Worm (Caenorhabditis elegans) whole organism, young adult: Measurements from ENCODE around the gene set-22.

Experiments used
- C17E4.6 ChIP-seq: fragments of 200-800 bp; sonication (Bioruptor generic); IDR thresholded peaks from 2 replicates; pipeline ENCODE4 v1.3.6; 2022; ENCODE audit warnings: missing genetic modification reagents, missing genetic modification characterization, missing compliant biosample characterization
- F49E8.2 ChIP-seq: sonication (generic microtip); optimal IDR thresholded peaks from 3 replicates; lab custom pipeline; 2017; ENCODE audit warnings: missing genetic modification characterization, mild to moderate bottlenecking, missing compliant biosample characterization, antibody characterized with exemption, moderate library complexity; ENCODE audit not compliant: insufficient read depth
- ama-1 ChIP-seq, 3 experiments: fragments of 150-350 bp in 1 of 3; sonication (generic microtip) in 2 of 3; optimal IDR thresholded peaks; 2 replicates each; lab custom pipeline; 2014 to 2018; ENCODE audit warnings: missing biosample characterization in 2 of 3, missing genetic modification characterization in 2 of 3, missing genetic modification reagents in 2 of 3
- dpl-1 ChIP-seq: fragments of 150-350 bp; optimal IDR thresholded peaks from 2 replicates; lab custom pipeline; 2014; ENCODE audit warnings: missing biosample characterization, missing genetic modification reagents, missing genetic modification characterization
- ets-4 ChIP-seq: fragments of 200-800 bp; sonication (Bioruptor generic); optimal IDR thresholded peaks from 2 replicates; lab custom pipeline; 2018; ENCODE audit warnings: mild to moderate bottlenecking, missing genetic modification characterization, missing compliant biosample characterization
- fkh-3 ChIP-seq: sonication (generic microtip); optimal IDR thresholded peaks from 2 replicates; lab custom pipeline; 2016; ENCODE audit warnings: mild to moderate bottlenecking, missing genetic modification characterization, missing compliant biosample characterization
- hrde-1 ChIP-seq: sonication (generic microtip); optimal IDR thresholded peaks from 2 replicates; lab custom pipeline; 2016; ENCODE audit warnings: missing genetic modification characterization, mild to moderate bottlenecking, missing compliant biosample characterization, moderate library complexity, missing genotype, missing genetic modification reagents, borderline replicate concordance
- nfyb-1 ChIP-seq: fragments of 200-800 bp; sonication (Bioruptor generic); IDR thresholded peaks from 2 replicates; pipeline ENCODE4 v1.3.6; 2022; ENCODE audit warnings: missing genetic modification reagents, missing genetic modification characterization, missing compliant biosample characterization
- pha-4 ChIP-seq: fragments of 150-350 bp; sonication (generic microtip); optimal IDR thresholded peaks from 2 replicates; lab custom pipeline; 2014; ENCODE audit warnings: missing biosample characterization, missing genetic modification reagents, missing genetic modification characterization
- rpc-1 ChIP-seq, 2 experiments: fragments of 150-350 bp in 1 of 2; sonication (generic microtip) in 1 of 2; optimal IDR thresholded peaks; 2 replicates each; lab custom pipeline; 2014 to 2018; ENCODE audit warnings: missing biosample characterization in 1 of 2, missing genetic modification characterization in 1 of 2, missing genetic modification reagents in 1 of 2, missing genotype in 1 of 2
- snpc-4 ChIP-seq, 5 experiments: fragments of 150-350 bp in 1 of 5; sonication (generic microtip) in 4 of 5; optimal IDR thresholded peaks; 2 replicates each; lab custom pipeline; 2014 to 2018; ENCODE audit warnings: missing genetic modification characterization in 5 of 5, missing biosample characterization in 3 of 5, antibody characterized with exemption in 2 of 5, mild to moderate bottlenecking in 2 of 5, missing compliant biosample characterization in 2 of 5, missing genotype in 2 of 5, moderate library complexity in 2 of 5, missing genetic modification reagents in 1 of 5
- tbx-9 ChIP-seq: sonication (generic microtip); optimal IDR thresholded peaks from 2 replicates; lab custom pipeline; 2016; ENCODE audit warnings: borderline replicate concordance, missing genetic modification characterization, inconsistent platforms, missing compliant biosample characterization
- unc-130 ChIP-seq: sonication (generic microtip); optimal IDR thresholded peaks from 2 replicates; lab custom pipeline; 2016; ENCODE audit warnings: missing genetic modification reagents, missing genetic modification characterization, missing compliant biosample characterization
- unc-62 ChIP-seq: fragments of 150-350 bp; optimal IDR thresholded peaks from 2 replicates; lab custom pipeline; 2014; ENCODE audit warnings: missing biosample characterization, missing genetic modification reagents, missing genetic modification characterization

- no peak for TF ChIP-seq C17E4.6
- no peak for TF ChIP-seq hrde-1 (tag; lab: Kevin White, UChicago)
- TF ChIP-seq F49E8.2 (tag; lab: Kevin White, UChicago), result no peak
- TF ChIP-seq ets-4 (GFP tag; lab: Kevin White, UChicago), result no peak
- no peak for TF ChIP-seq pha-4
- TF ChIP-seq snpc-4 (GFP tag; optimal IDR thresholded peaks at IDR 0.05; lab: Kevin White, UChicago), result no peak
- no peak for TF ChIP-seq snpc-4 (tag; optimal IDR thresholded peaks at IDR 0.05; lab: Kevin White, UChicago)
- TF ChIP-seq ama-1 (optimal IDR thresholded peaks at IDR 0.05; lab: Kevin White, UChicago), result peak; percentile 66
- TF ChIP-seq ama-1 (GFP tag; optimal IDR thresholded peaks at IDR 0.05; lab: Kevin White, UChicago), result no peak
- no peak for TF ChIP-seq dpl-1 (GFP tag; lab: Kevin White, UChicago)
- no peak for TF ChIP-seq rpc-1 (optimal IDR thresholded peaks at IDR 0.05; lab: Kevin White, UChicago)
- no peak for TF ChIP-seq rpc-1 (tag; optimal IDR thresholded peaks at IDR 0.05; lab: Kevin White, UChicago)
- no peak for TF ChIP-seq fkh-3 (tag; lab: Kevin White, UChicago)
- TF ChIP-seq tbx-9 (tag; lab: Kevin White, UChicago), result no peak
- TF ChIP-seq unc-130 (GFP tag; lab: Kevin White, UChicago), result no peak
- TF ChIP-seq unc-62 (GFP tag; lab: Kevin White, UChicago), result no peak
- no peak for TF ChIP-seq nfyb-1
Observed at ce11 chrV:10476864-10477443, 40.2 kb downstream of the set-22 start.
